Worm (Caenorhabditis elegans): Measurements from ENCODE around the gene M88.3.

Gene M88.3

DNA sequence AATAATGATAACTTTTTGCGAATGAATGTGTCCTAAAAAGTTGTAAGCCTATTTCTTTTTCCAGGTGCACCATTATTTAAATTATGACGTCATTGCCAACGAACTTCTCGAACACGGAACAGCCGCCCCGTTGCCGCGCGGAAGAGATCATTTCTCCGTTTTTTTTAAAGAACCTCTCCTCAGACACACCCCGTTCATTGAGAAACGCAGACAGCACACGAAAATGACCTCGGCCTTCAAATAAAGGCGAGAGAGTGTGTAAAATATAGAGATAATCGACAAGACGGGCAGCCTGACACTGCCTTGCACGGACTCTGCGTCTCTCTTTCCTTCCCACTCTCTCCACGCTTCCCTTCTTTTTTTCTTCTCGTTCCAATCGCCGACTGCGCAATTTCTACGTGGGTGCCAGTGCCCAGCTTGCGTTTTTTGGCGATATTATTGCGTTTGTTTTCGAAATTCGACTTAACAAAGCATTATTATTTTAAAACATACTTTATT is 15.6 kb upstream of the M88.3 start (continued):
- TF ChIP-seq elt-3 (tag; optimal IDR thresholded peaks at IDR 0.05) (peak in 1 of 3 experiments; percentile 60), nhr-11 (tag; optimal IDR thresholded peaks at IDR 0.05) (no peak), elt-1 (tag; optimal IDR thresholded peaks at IDR 0.05) (no peak), hmg-11 (tag; optimal IDR thresholded peaks at IDR 0.05) (peak; percentile 98), nhr-77 (tag; optimal IDR thresholded peaks at IDR 0.05) (no peak), ZK546.5 (tag; optimal IDR thresholded peaks at IDR 0.05) (no peak), ztf-11 (tag; optimal IDR thresholded peaks at IDR 0.05) (no peak)

- TF ChIP-seq elt-2 (tag; optimal IDR thresholded peaks at IDR 0.05) (no peak), ceh-16 (tag; optimal IDR thresholded peaks at IDR 0.05) (no peak), hmg-11 (tag; optimal IDR thresholded peaks at IDR 0.05) (peak; percentile 12), lin-39 (tag; optimal IDR thresholded peaks at IDR 0.05) (peak; percentile 16), nfya-1 (tag; optimal IDR thresholded peaks at IDR 0.05; ENCODE audit: insufficient read depth) (peak; percentile 50), nhr-76 (tag; optimal IDR thresholded peaks at IDR 0.05) (no peak), elt-1 (tag; optimal IDR thresholded peaks at IDR 0.05) (no peak)
Observed at ce11 chrIII:4555345-4555744, 10.5 kb upstream of the M88.3 start.

ce11 chrIII:4553316-4553715 is 8.5 kb upstream of the M88.3 start, which contains the start of gene imph-1:
imph-1 (plus strand) TSS chrIII:4553616.
- TF ChIP-seq lin-15B (tag; optimal IDR thresholded peaks at IDR 0.05) (no peak), egl-5 (tag; optimal IDR thresholded peaks at IDR 0.05) (no peak), daf-12 (tag; optimal IDR thresholded peaks at IDR 0.05) (no peak)

ce11 chrIII:4552872-4553271 is 8.0 kb upstream of the M88.3 start:
- no peak for TF ChIP-seq ceh-16 (tag; optimal IDR thresholded peaks at IDR 0.05)
- TF ChIP-seq egl-5 (tag; optimal IDR thresholded peaks at IDR 0.05), result no peak
- TF ChIP-seq elt-2 (tag; optimal IDR thresholded peaks at IDR 0.05), result peak; percentile 56

DNA sequence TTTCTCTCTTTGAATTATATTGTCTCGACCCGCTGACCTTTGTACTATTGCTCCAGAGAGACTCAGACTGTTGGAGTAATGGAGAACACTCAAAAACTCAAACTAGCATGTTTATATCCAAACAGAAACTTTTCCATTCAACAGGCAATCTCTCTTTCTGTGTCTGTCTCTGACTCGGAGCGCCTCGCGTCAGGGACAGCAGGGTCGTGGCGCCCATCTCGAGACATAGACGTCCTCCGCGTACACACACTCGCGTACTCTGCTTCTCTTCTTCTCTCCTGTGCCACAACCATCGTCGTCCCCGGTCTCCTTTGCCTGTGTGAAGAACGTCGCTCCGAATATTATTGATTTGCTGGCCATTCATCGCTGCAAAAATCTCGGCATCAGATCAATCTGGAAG is 7.1 kb upstream of the M88.3 start:
- TF ChIP-seq zag-1 (tag; optimal IDR thresholded peaks at IDR 0.05) (no peak), fkh-10 (GFP tag; optimal IDR thresholded peaks at IDR 0.05) (no peak), jun-1 (tag; optimal IDR thresholded peaks at IDR 0.05) (peak; percentile 44), ztf-4 (tag; optimal IDR thresholded peaks at IDR 0.05) (no peak), lsy-12 (tag; optimal IDR thresholded peaks at IDR 0.05) (peak; percentile 48), nhr-77 (tag; optimal IDR thresholded peaks at IDR 0.05) (no peak), R02D3.7 (tag; optimal IDR thresholded peaks at IDR 0.05) (peak; percentile 52), nhr-237 (tag; optimal IDR thresholded peaks at IDR 0.05) (no peak), elt-1 (tag; optimal IDR thresholded peaks at IDR 0.05) (no peak), egl-27 (tag; optimal IDR thresholded peaks at IDR 0.05) (no peak), nhr-28 (tag; optimal IDR thresholded peaks at IDR 0.05) (no peak), fkh-2 (tag; optimal IDR thresholded peaks at IDR 0.05) (peak; percentile 19), nhr-23 (tag; optimal IDR thresholded peaks at IDR 0.05) (peak; percentile 61), ceh-16 (tag; optimal IDR thresholded peaks at IDR 0.05) (no peak), tbx-2 (tag; optimal IDR thresholded peaks at IDR 0.05) (no peak), pha-4 (tag; optimal IDR thresholded peaks at IDR 0.05) (peak; percentile 94), sea-2 (GFP tag; optimal IDR thresholded peaks at IDR 0.05) (no peak), ceh-28 (tag; optimal IDR thresholded peaks at IDR 0.05) (peak; percentile 50), nhr-11 (tag; optimal IDR thresholded peaks at IDR 0.05) (no peak), nhr-12 (tag; optimal IDR thresholded peaks at IDR 0.05) (no peak), unc-62 (GFP tag; optimal IDR thresholded peaks at IDR 0.05) (no peak), mml-1 (tag; optimal IDR thresholded peaks at IDR 0.05) (no peak), unc-39 (tag; optimal IDR thresholded peaks at IDR 0.05) (no peak), ama-1 (optimal IDR thresholded peaks at IDR 0.05) (peak; percentile 19), eor-1 (tag; optimal IDR thresholded peaks at IDR 0.05) (no peak), lin-15B (tag; optimal IDR thresholded peaks at IDR 0.05) (peak; percentile 72), egl-5 (tag; optimal IDR thresholded peaks at IDR 0.05) (peak; percentile 27), elt-3 (tag; optimal IDR thresholded peaks at IDR 0.05) (no peak), daf-12 (tag; optimal IDR thresholded peaks at IDR 0.05) (no peak), ztf-11 (tag; optimal IDR thresholded peaks at IDR 0.05) (no peak), ceh-82 (tag; optimal IDR thresholded peaks at IDR 0.05) (no peak), nhr-43 (tag; optimal IDR thresholded peaks at IDR 0.05; ENCODE audit: poor library complexity, severe bottlenecking) (peak; percentile 11), fos-1 (tag; optimal IDR thresholded peaks at IDR 0.05) (no peak), hmg-11 (tag; optimal IDR thresholded peaks at IDR 0.05) (peak; percentile 91), nhr-76 (tag; optimal IDR thresholded peaks at IDR 0.05) (no peak), nfya-1 (tag; optimal IDR thresholded peaks at IDR 0.05; ENCODE audit: insufficient read depth) (peak; percentile 81), ceh-9 (tag; optimal IDR thresholded peaks at IDR 0.05) (no peak), skn-1 (tag; optimal IDR thresholded peaks at IDR 0.05) (no peak), aly-2 (tag; optimal IDR thresholded peaks at IDR 0.05) (no peak), nhr-67 (tag; optimal IDR thresholded peaks at IDR 0.05) (no peak), mdl-1 (tag; optimal IDR thresholded peaks at IDR 0.05) (peak; percentile 16), lin-39 (tag; optimal IDR thresholded peaks at IDR 0.05) (peak; percentile 87)

Data from whole organism, L3 larva.